Worm (Caenorhabditis elegans) whole organism, L4 larva: ENCODE measurements around the gene srbc-41.
A peak's percentile ranks its signal among the peaks of the same experiment; 100 is the strongest.

Source experiments
- D1046.2 ChIP-seq: fragments of 200-800 bp; sonication (Bioruptor generic); IDR thresholded peaks from 2 replicates; pipeline ENCODE4 v1.3.6; 2022; ENCODE audit warnings: missing genetic modification characterization, missing compliant biosample characterization
- F26F4.8 ChIP-seq: fragments of 200-800 bp; sonication (Bioruptor generic); conservative IDR thresholded peaks from 2 replicates; pipeline ENCODE4 v1.3.6; 2022; ENCODE audit warnings: missing genetic modification characterization, missing compliant biosample characterization
- T26A8.4 ChIP-seq: fragments of 200-800 bp; sonication (Bioruptor generic); IDR thresholded peaks from 2 replicates; pipeline ENCODE4 v1.3.6; 2022; ENCODE audit warnings: missing genetic modification characterization, missing compliant biosample characterization
- aha-1 ChIP-seq: fragments of 150-350 bp; peaks from one replicate; lab custom pipeline; 2014; ENCODE audit warnings: missing biosample characterization, missing genetic modification characterization
- arid-1 ChIP-seq: fragments of 200-800 bp; sonication (Bioruptor generic); conservative IDR thresholded peaks from 2 replicates; pipeline ENCODE4 v1.3.6; 2022; ENCODE audit warnings: missing genetic modification reagents, missing genetic modification characterization, missing compliant biosample characterization
- attf-4 ChIP-seq: sonication (generic microtip); optimal IDR thresholded peaks from 3 replicates; lab custom pipeline; 2017; ENCODE audit warnings: missing biosample characterization, missing genetic modification characterization
- ceh-82 ChIP-seq: sonication (generic microtip); optimal IDR thresholded peaks from 2 replicates; lab custom pipeline; 2017; ENCODE audit warnings: missing biosample characterization, missing genetic modification characterization
- daf-12 ChIP-seq: fragments of 150-350 bp; optimal IDR thresholded peaks from 2 replicates; lab custom pipeline; 2014; ENCODE audit warnings: missing biosample characterization, missing genetic modification reagents, missing genetic modification characterization
- daf-16 ChIP-seq, 3 experiments: sonication (generic microtip); optimal IDR thresholded peaks; 2 replicates each; lab custom pipeline; 2016 to 2017; ENCODE audit warnings: missing genetic modification characterization in 3 of 3, missing genetic modification reagents in 3 of 3, mild to moderate bottlenecking in 2 of 3, missing compliant biosample characterization in 2 of 3, missing biosample characterization in 1 of 3, moderate library complexity in 1 of 3
- daf-19 ChIP-seq: fragments of 200-800 bp; sonication (Bioruptor generic); conservative IDR thresholded peaks from 2 replicates; pipeline ENCODE4 v1.3.6; 2022; ENCODE audit warnings: missing genetic modification characterization, missing compliant biosample characterization
- dmd-6 ChIP-seq: fragments of 200-800 bp; sonication (Bioruptor generic); IDR thresholded peaks from 2 replicates; pipeline ENCODE4 v1.3.6; 2022; ENCODE audit warnings: missing genetic modification reagents, missing genetic modification characterization, missing compliant biosample characterization
- dmd-9 ChIP-seq: fragments of 200-800 bp; sonication (Bioruptor generic); IDR thresholded peaks from 2 replicates; pipeline ENCODE4 v1.3.6; 2022; ENCODE audit warnings: missing genetic modification reagents, missing genetic modification characterization, missing compliant biosample characterization
- dve-1 ChIP-seq: sonication (generic microtip); optimal IDR thresholded peaks from 2 replicates; lab custom pipeline; 2017; ENCODE audit warnings: antibody characterized with exemption, mild to moderate bottlenecking, missing genetic modification characterization, missing compliant biosample characterization; ENCODE audit not compliant: insufficient read depth
- fkh-10 ChIP-seq: fragments of 150-350 bp; optimal IDR thresholded peaks from 2 replicates; lab custom pipeline; 2014; ENCODE audit warnings: missing biosample characterization, missing genetic modification reagents, missing genetic modification characterization
- hif-1 ChIP-seq, 2 experiments: sonication (generic microtip); optimal IDR thresholded peaks; 2 replicates each; lab custom pipeline; 2016 to 2017; ENCODE audit warnings: missing compliant biosample characterization in 2 of 2, missing genetic modification characterization in 2 of 2, missing genetic modification reagents in 2 of 2, missing genotype in 2 of 2, mild to moderate bottlenecking in 1 of 2
- hlh-11 ChIP-seq: fragments of 200-800 bp; sonication (Bioruptor generic); optimal IDR thresholded peaks from 2 replicates; lab custom pipeline; 2018; ENCODE audit warnings: mild to moderate bottlenecking, missing genetic modification characterization, missing compliant biosample characterization
- hmg-1.1 ChIP-seq: fragments of 200-800 bp; sonication (Bioruptor generic); IDR thresholded peaks from 2 replicates; pipeline ENCODE4 v1.3.6; 2022; ENCODE audit warnings: missing genetic modification reagents, missing genetic modification characterization, missing compliant biosample characterization
- jun-1 ChIP-seq: fragments of 150-350 bp; optimal IDR thresholded peaks from 2 replicates; lab custom pipeline; 2014; ENCODE audit warnings: missing biosample characterization, missing genetic modification reagents, missing genetic modification characterization
- lir-3 ChIP-seq: sonication (generic microtip); optimal IDR thresholded peaks from 2 replicates; lab custom pipeline; 2016; ENCODE audit warnings: mild to moderate bottlenecking, missing genetic modification characterization, missing compliant biosample characterization
- lsy-2 ChIP-seq, 2 experiments: fragments of 150-350 bp in 1 of 2; sonication (generic microtip) in 1 of 2; optimal IDR thresholded peaks; 2 replicates each; lab custom pipeline; 2014 to 2017; ENCODE audit warnings: missing biosample characterization in 2 of 2, missing genetic modification characterization in 2 of 2
- madf-9 ChIP-seq: fragments of 200-800 bp; sonication (Bioruptor generic); conservative IDR thresholded peaks from 2 replicates; pipeline ENCODE4 v1.3.6; 2022; ENCODE audit warnings: missing genetic modification reagents, missing genetic modification characterization, missing compliant biosample characterization
- mes-2 ChIP-seq: sonication (generic microtip); optimal IDR thresholded peaks from 2 replicates; lab custom pipeline; 2016; ENCODE audit warnings: missing genotype, mild to moderate bottlenecking, missing genetic modification characterization, missing compliant biosample characterization; ENCODE audit not compliant: poor library complexity, severe bottlenecking
- nhr-102 ChIP-seq: sonication (generic microtip); optimal IDR thresholded peaks from 2 replicates; lab custom pipeline; 2016; ENCODE audit warnings: mild to moderate bottlenecking, missing genetic modification characterization, moderate library complexity, missing compliant biosample characterization
- nhr-111 ChIP-seq: fragments of 200-800 bp; sonication (Bioruptor generic); optimal IDR thresholded peaks from 2 replicates; lab custom pipeline; 2018; ENCODE audit warnings: mild to moderate bottlenecking, missing genetic modification characterization, missing compliant biosample characterization
- nhr-28 ChIP-seq: fragments of 150-350 bp; optimal IDR thresholded peaks from 2 replicates; lab custom pipeline; 2014; ENCODE audit warnings: missing biosample characterization, missing genetic modification characterization
- nhr-41 ChIP-seq: fragments of 200-800 bp; sonication (Bioruptor generic); IDR thresholded peaks from 2 replicates; pipeline ENCODE4 v1.3.6; 2022; ENCODE audit warnings: missing genetic modification reagents, missing genetic modification characterization, missing compliant biosample characterization
- nhr-77 ChIP-seq: fragments of 150-350 bp; optimal IDR thresholded peaks from 2 replicates; lab custom pipeline; 2014; ENCODE audit warnings: missing biosample characterization, missing genetic modification characterization
- pha-4 ChIP-seq, 2 experiments: fragments of 150-350 bp in 1 of 2; fragments of 200-800 bp in 1 of 2; sonication (Bioruptor generic) in 1 of 2; IDR thresholded peaks in 1 of 2; optimal IDR thresholded peaks in 1 of 2; 2 replicates each; pipeline versions ENCODE4 v1.3.6 to Lab custom; 2014 to 2022; ENCODE audit warnings: missing genetic modification characterization in 2 of 2, missing genetic modification reagents in 2 of 2, missing biosample characterization in 1 of 2, missing compliant biosample characterization in 1 of 2
- set-16 ChIP-seq: fragments of 200-800 bp; sonication (Bioruptor generic); IDR thresholded peaks from 2 replicates; pipeline ENCODE4 v1.3.6; 2022; ENCODE audit warnings: missing genetic modification reagents, missing genetic modification characterization, missing compliant biosample characterization
- skn-1 ChIP-seq: fragments of 150-350 bp; optimal IDR thresholded peaks from 2 replicates; lab custom pipeline; 2014; ENCODE audit warnings: missing biosample characterization, missing genetic modification characterization
- snpc-4 ChIP-seq: fragments of 150-350 bp; optimal IDR thresholded peaks from 2 replicates; lab custom pipeline; 2014; ENCODE audit warnings: missing biosample characterization, missing genetic modification characterization
- spr-1 ChIP-seq: sonication (generic microtip); optimal IDR thresholded peaks from 2 replicates; lab custom pipeline; 2016; ENCODE audit warnings: mild to moderate bottlenecking, missing genetic modification characterization, missing compliant biosample characterization
- spr-3 ChIP-seq: fragments of 200-800 bp; sonication (Bioruptor generic); optimal IDR thresholded peaks from 2 replicates; lab custom pipeline; 2018; ENCODE audit warnings: mild to moderate bottlenecking, missing genetic modification characterization, missing compliant biosample characterization
- tag-97 ChIP-seq: fragments of 200-800 bp; sonication (Bioruptor generic); IDR thresholded peaks from 2 replicates; pipeline ENCODE4 v1.3.6; 2022; ENCODE audit warnings: missing genetic modification characterization, missing compliant biosample characterization
- unc-130 ChIP-seq: sonication (generic microtip); optimal IDR thresholded peaks from 2 replicates; lab custom pipeline; 2016; ENCODE audit warnings: missing genetic modification reagents, missing genetic modification characterization, missing compliant biosample characterization
- unc-39 ChIP-seq: sonication (generic microtip); optimal IDR thresholded peaks from 2 replicates; lab custom pipeline; 2017; ENCODE audit warnings: missing biosample characterization, missing genetic modification characterization
- unc-62 ChIP-seq, 3 experiments: fragments of 150-350 bp in 1 of 3; sonication (generic microtip); optimal IDR thresholded peaks in 2 of 3; peaks in 1 of 3; 1 replicate in 1 of 3; 2 replicates in 2 of 3; lab custom pipeline; 2014 to 2017; ENCODE audit warnings: missing biosample characterization in 3 of 3, missing genetic modification characterization in 3 of 3, missing genetic modification reagents in 3 of 3, missing genotype in 1 of 3
- zfp-2 ChIP-seq: sonication (generic microtip); optimal IDR thresholded peaks from 2 replicates; lab custom pipeline; 2016; ENCODE audit warnings: mild to moderate bottlenecking, missing genetic modification characterization, missing compliant biosample characterization
- zip-2 ChIP-seq: fragments of 150-350 bp; optimal IDR thresholded peaks from 2 replicates; lab custom pipeline; 2014; ENCODE audit warnings: missing biosample characterization, missing genetic modification characterization
- ztf-11 ChIP-seq: fragments of 150-350 bp; optimal IDR thresholded peaks from 2 replicates; lab custom pipeline; 2014; ENCODE audit warnings: missing biosample characterization, missing genetic modification characterization
- ztf-7 ChIP-seq: fragments of 150-350 bp; optimal IDR thresholded peaks from 2 replicates; lab custom pipeline; 2014; ENCODE audit warnings: missing biosample characterization, missing genetic modification characterization

srbc-41 gene

DNA sequence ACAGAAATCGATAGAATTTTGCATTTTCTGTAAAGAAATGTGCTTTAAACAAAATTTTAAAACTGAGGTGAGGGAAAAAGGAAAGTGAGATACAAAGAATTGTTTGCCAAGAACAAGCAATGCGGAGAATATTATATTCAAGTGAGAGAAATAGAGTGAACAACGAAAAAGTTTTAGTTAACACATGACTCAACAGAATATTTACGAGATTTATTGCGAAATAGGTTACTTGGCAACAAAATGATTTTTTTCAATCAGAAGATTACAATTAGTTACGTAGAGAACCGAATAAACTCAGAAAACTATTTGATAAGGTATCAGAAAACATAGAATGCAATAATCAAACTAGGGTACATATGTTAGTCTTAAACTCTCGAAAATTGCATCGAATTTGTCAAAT is 6.9 kb upstream of the srbc-41 start, which contains the start of gene nhr-117 (continued):
- TF ChIP-seq daf-16 (GFP tag; optimal IDR thresholded peaks at IDR 0.05; lab: Kevin White, UChicago) (no peak), daf-16 (tag; optimal IDR thresholded peaks at IDR 0.05; lab: Kevin White, UChicago) (peak; percentile 83), spr-3 (GFP tag; lab: Kevin White, UChicago) (no peak), ztf-11 (tag; lab: Kevin White, UChicago) (no peak), lir-3 (no peak), nhr-41 (GFP tag; lab: Robert Waterston, UW) (no peak), nhr-111 (GFP tag; lab: Kevin White, UChicago) (no peak), hif-1 (tag; optimal IDR thresholded peaks at IDR 0.05; lab: Kevin White, UChicago) (no peak)

DNA sequence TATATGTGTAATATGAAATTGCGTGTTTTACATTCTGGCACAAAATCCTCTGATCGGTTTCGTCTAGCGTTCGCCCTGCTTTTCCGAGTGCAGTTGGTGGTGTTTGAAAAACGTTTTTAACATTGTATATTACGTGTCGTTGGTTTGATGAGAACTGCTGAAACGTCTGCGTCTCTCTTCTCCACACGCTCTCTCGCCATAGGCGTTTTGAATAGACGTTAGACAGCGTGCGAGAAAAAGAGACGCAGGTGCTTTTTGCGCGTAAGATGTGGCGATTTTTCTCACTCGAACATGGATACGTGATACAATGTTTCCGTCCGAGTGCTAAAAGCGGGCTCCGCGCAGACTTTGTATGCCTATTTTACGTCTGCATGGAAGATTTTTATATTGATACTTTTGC is 5.9 kb upstream of the srbc-41 start:
- TF ChIP-seq unc-39 (tag; lab: Kevin White, UChicago), result no peak
- TF ChIP-seq dmd-6 (GFP tag; lab: Robert Waterston, UW), result peak; percentile 15; the same call in 1 of the 2 replicates
- TF ChIP-seq ceh-82, result no peak
- no peak for TF ChIP-seq nhr-28 (tag; lab: Kevin White, UChicago)
- no peak for TF ChIP-seq fkh-10 (GFP tag; lab: Kevin White, UChicago)
- peak; percentile 20 for TF ChIP-seq dve-1 (tag; lab: Kevin White, UChicago)

DNA sequence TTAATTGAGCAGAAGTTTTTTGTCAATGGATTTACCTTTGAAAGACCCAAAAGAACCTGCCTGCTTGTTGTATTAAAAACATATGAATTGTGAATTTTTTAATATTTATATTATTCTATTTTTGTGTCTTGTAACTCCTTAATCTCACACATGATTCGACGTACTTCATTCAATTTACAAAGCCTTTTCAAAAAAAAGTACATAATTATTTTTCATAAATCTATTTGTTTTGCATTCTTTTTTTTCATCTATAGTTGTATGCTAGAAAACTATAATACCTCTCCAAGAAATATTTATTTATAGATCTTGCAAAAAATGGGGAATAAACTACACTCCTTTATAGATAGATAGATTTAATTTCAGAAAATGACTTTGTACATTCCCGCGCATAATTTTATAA is 4.1 kb upstream of the srbc-41 start, which contains the start of gene nhr-179:
TSS of gene nhr-179 (minus strand) at position 101 of the 400 bp plus-strand sequence.
- TF ChIP-seq set-16 (GFP tag; lab: Robert Waterston, UW) (no peak), zfp-2 (tag; lab: Kevin White, UChicago) (no peak), tag-97 (GFP tag; lab: Robert Waterston, UW) (no peak), spr-1 (tag; lab: Kevin White, UChicago) (no peak), unc-62 (GFP tag; optimal IDR thresholded peaks at IDR 0.05 in 1 of 2; lab: Kevin White, UChicago) (no peak), unc-62 (tag; optimal IDR thresholded peaks at IDR 0.05; lab: Kevin White, UChicago) (no peak), hmg-1.1 (GFP tag; lab: Robert Waterston, UW) (no peak), ztf-7 (tag; lab: Kevin White, UChicago) (no peak), zip-2 (tag; lab: Kevin White, UChicago) (no peak), fkh-10 (GFP tag; lab: Kevin White, UChicago) (no peak), arid-1 (GFP tag; lab: Robert Waterston, UW) (no peak), pha-4 (GFP tag; IDR thresholded peaks at IDR 0.05; lab: Robert Waterston, UW) (no peak), pha-4 (tag; optimal IDR thresholded peaks at IDR 0.05; lab: Kevin White, UChicago) (no peak), dmd-9 (GFP tag; lab: Robert Waterston, UW) (no peak), ceh-82 (no peak)

DNA sequence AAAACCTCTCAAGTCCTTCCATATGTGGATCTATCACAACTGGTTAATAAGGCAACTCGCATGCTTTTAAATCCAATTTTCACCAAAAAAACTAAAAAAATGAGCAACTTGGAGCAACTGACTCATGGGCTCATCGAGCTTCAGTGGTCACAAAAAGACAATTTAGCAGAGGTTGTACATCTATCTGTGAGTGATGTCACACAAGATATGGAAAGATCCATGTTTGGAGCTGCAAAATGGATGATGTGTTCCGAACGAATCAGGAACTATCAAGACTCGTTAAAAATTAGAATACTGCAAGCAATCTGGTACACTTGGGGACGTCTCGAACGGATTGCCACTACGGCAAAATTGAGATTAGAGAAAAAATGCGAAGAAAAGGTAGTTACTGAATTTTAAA is 3.1 kb downstream of the srbc-41 start:
- no peak for TF ChIP-seq lsy-2 (tag; optimal IDR thresholded peaks at IDR 0.05; lab: Kevin White, UChicago)
- TF ChIP-seq aha-1, result peak; percentile 95
- no peak for TF ChIP-seq snpc-4 (tag; lab: Kevin White, UChicago)
- peak in 1 of 2 experiments; percentile 1 for TF ChIP-seq unc-62 (GFP tag; optimal IDR thresholded peaks at IDR 0.05 in 1 of 2; lab: Kevin White, UChicago)
- no peak for TF ChIP-seq unc-62 (tag; optimal IDR thresholded peaks at IDR 0.05; lab: Kevin White, UChicago)

DNA sequence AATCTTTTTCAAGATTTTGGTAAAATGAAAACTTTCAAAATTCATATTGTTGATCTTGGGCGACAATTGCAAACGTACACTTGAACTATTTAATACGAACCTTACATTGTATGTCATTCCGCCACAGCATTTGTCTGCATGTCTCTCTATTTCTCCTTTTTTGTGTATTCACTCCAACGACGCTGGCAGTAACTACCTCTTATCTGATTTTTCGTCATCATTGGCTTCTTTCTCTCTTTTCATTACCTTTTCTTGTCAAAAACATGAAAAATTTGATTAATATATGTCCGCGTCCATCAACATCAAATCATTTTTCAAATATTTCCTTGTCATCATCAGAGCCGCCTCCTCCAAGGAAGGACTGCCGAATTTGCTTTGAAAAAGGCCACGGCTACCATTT is 4.5 kb downstream of the srbc-41 start, which contains the start of gene nhr-177:
TSS of gene nhr-177 (plus strand) at position 167 of the 400 bp plus-strand sequence.
- TF ChIP-seq D1046.2 (GFP tag; lab: Robert Waterston, UW), result no peak
- no peak for TF ChIP-seq zip-2 (tag; lab: Kevin White, UChicago)
- no peak for TF ChIP-seq snpc-4 (tag; lab: Kevin White, UChicago)
- TF ChIP-seq daf-19 (GFP tag; lab: Robert Waterston, UW), result no peak
- no peak for TF ChIP-seq skn-1 (tag; lab: Kevin White, UChicago)
- TF ChIP-seq nhr-77 (tag; lab: Kevin White, UChicago), result peak; percentile 16
- TF ChIP-seq jun-1 (tag; lab: Kevin White, UChicago), result no peak
- TF ChIP-seq attf-4 (tag; lab: Kevin White, UChicago), result no peak
- TF ChIP-seq unc-62 (GFP tag; optimal IDR thresholded peaks at IDR 0.05 in 1 of 2; lab: Kevin White, UChicago), result peak in 1 of 2 experiments; percentile 35
- no peak for TF ChIP-seq unc-62 (tag; optimal IDR thresholded peaks at IDR 0.05; lab: Kevin White, UChicago)
- TF ChIP-seq madf-9 (GFP tag; lab: Robert Waterston, UW), result no peak
- TF ChIP-seq unc-130 (GFP tag; lab: Kevin White, UChicago), result no peak
- TF ChIP-seq hlh-11, result peak; percentile 51
- no peak for TF ChIP-seq nhr-111 (GFP tag; lab: Kevin White, UChicago)
- TF ChIP-seq T26A8.4 (GFP tag; lab: Robert Waterston, UW), result no peak
- no peak for TF ChIP-seq ceh-82
- no peak for TF ChIP-seq mes-2 (tag; lab: Kevin White, UChicago)
- TF ChIP-seq daf-12 (tag; lab: Kevin White, UChicago), result no peak
- TF ChIP-seq F26F4.8, result no peak
- TF ChIP-seq zfp-2 (tag; lab: Kevin White, UChicago), result no peak
- peak; percentile 36 for TF ChIP-seq nhr-102 (tag; lab: Kevin White, UChicago)
